Worm (Caenorhabditis elegans): Measurements from ENCODE around the gene Y71H2AR.2.
"Not testable (repeated sequence)": the region's sequence is repeated elsewhere in the genome, so short reads cannot be mapped to it uniquely, and the experiment has no call there.

The Y71H2AR.2 gene

ce11 chrIII:2805084-2805483 is 35.6 kb downstream of the Y71H2AR.2 start, which contains the start of gene Y71H2AM.3 (continued):
- TF ChIP-seq efl-1 (GFP tag; optimal IDR thresholded peaks at IDR 0.05), result peak; percentile 72
- TF ChIP-seq F52B5.7 (tag; optimal IDR thresholded peaks at IDR 0.05), result no peak

ce11 chrIII:2804461-2804860 is 36.3 kb downstream of the Y71H2AR.2 start:
- TF ChIP-seq mcd-1 (GFP tag; IDR thresholded peaks at IDR 0.05), result peak; percentile 65
- peak; percentile 75 for TF ChIP-seq hmg-1.2 (GFP tag; IDR thresholded peaks at IDR 0.05)
- peak; percentile 84 for TF ChIP-seq pha-4 (tag; optimal IDR thresholded peaks at IDR 0.05)
- TF ChIP-seq attf-5 (GFP tag; optimal IDR thresholded peaks at IDR 0.05), result peak; percentile 23
- TF ChIP-seq snpc-4 (GFP tag; optimal IDR thresholded peaks at IDR 0.05), result no peak
- no peak for TF ChIP-seq snpc-4 (tag; optimal IDR thresholded peaks at IDR 0.05)
- peak in 1 of 3 experiments; percentile 35 for TF ChIP-seq lin-35 (GFP tag; optimal IDR thresholded peaks at IDR 0.05)
- no peak for TF ChIP-seq unc-130 (GFP tag; optimal IDR thresholded peaks at IDR 0.05)
- TF ChIP-seq nhr-80 (tag; optimal IDR thresholded peaks at IDR 0.05), result peak; percentile 50
- no peak for TF ChIP-seq cebp-1 (GFP tag; IDR thresholded peaks at IDR 0.05)
- TF ChIP-seq cebp-1 (tag; optimal IDR thresholded peaks at IDR 0.05), result peak; percentile 5
- TF ChIP-seq lin-54 (GFP tag; optimal IDR thresholded peaks at IDR 0.05), result peak; percentile 44
- no peak for TF ChIP-seq tbp1 (GFP tag; optimal IDR thresholded peaks at IDR 0.05)
- TF ChIP-seq C06A6.2 (GFP tag; conservative IDR thresholded peaks at IDR 0.05), result no peak

- no peak for TF ChIP-seq hlh-12 (tag; optimal IDR thresholded peaks at IDR 0.05)
These were observed 38.8 kb downstream of the Y71H2AR.2 start, which contains the start of the genes twk-45 and Y71H2AM.25 for ce11 chrIII:2801800-2802515. twk-45 (minus strand) TSS chrIII:2801900. Y71H2AM.25 (plus strand) TSS chrIII:2802465.

- TF ChIP-seq dpl-1 (GFP tag; optimal IDR thresholded peaks at IDR 0.05), result no peak
- no peak for TF ChIP-seq nfya-1 (tag; optimal IDR thresholded peaks at IDR 0.05; ENCODE audit: borderline replicate concordance, insufficient read depth)
- no peak for TF ChIP-seq attf-3 (GFP tag; conservative IDR thresholded peaks at IDR 0.05)
These were observed 40.0 kb downstream of the Y71H2AR.2 start for ce11 chrIII:2800743-2801142.

- TF ChIP-seq snpc-4 (GFP tag; optimal IDR thresholded peaks at IDR 0.05), result not testable (repeated sequence)
- peak in 1 of 4 experiments; percentile 78 for TF ChIP-seq snpc-4 (tag; optimal IDR thresholded peaks at IDR 0.05)
These were observed 43.3 kb downstream of the Y71H2AR.2 start for ce11 chrIII:2797463-2797862.

- TF ChIP-seq tlf-1 (GFP tag; optimal IDR thresholded peaks at IDR 0.05) (no peak), Y53G8AR.9 (GFP tag; conservative IDR thresholded peaks at IDR 0.05) (no peak), repo-1 (tag; optimal IDR thresholded peaks at IDR 0.05) (no peak), mcd-1 (GFP tag; IDR thresholded peaks at IDR 0.05) (no peak; the same call in 1 of the 2 replicates), C17E4.6 (GFP tag; IDR thresholded peaks at IDR 0.05) (no peak), zfh-2 (GFP tag; conservative IDR thresholded peaks at IDR 0.05) (peak; percentile 46; the same call in 1 of the 2 replicates), F55B11.4 (tag; optimal IDR thresholded peaks at IDR 0.05; ENCODE audit: borderline replicate concordance, insufficient read depth) (no peak), B0261.1 (tag; optimal IDR thresholded peaks at IDR 0.05) (no peak), unc-130 (GFP tag; optimal IDR thresholded peaks at IDR 0.05) (no peak), ztf-25 (GFP tag; IDR thresholded peaks at IDR 0.05) (no peak), F10E7.11 (tag; optimal IDR thresholded peaks at IDR 0.05) (no peak), ztf-18 (tag; optimal IDR thresholded peaks at IDR 0.05) (no peak), hmg-1.2 (GFP tag; IDR thresholded peaks at IDR 0.05) (peak; percentile 76), nfyb-1 (GFP tag; IDR thresholded peaks at IDR 0.05) (no peak), bed-1 (GFP tag; IDR thresholded peaks at IDR 0.05) (no peak), egl-44 (GFP tag; IDR thresholded peaks at IDR 0.05) (no peak), rcor-1 (GFP tag; IDR thresholded peaks at IDR 0.05) (no peak), tbx-9 (tag; optimal IDR thresholded peaks at IDR 0.05; ENCODE audit: borderline replicate concordance) (no peak), him-1 (tag; optimal IDR thresholded peaks at IDR 0.05) (no peak), egl-18 (GFP tag; IDR thresholded peaks at IDR 0.05) (no peak), lin-40 (tag; optimal IDR thresholded peaks at IDR 0.05) (no peak), madf-3 (GFP tag; IDR thresholded peaks at IDR 0.05) (no peak)
These were observed 45.2 kb downstream of the Y71H2AR.2 start for ce11 chrIII:2795442-2796023.
